Fruit fly (Drosophila melanogaster): ENCODE results near the gene CG1529.
A peak's percentile ranks its signal among the peaks of the same experiment; 100 is the strongest.

Gene CG1529

dm6 chrX:21067908-21068307, 36.2 kb upstream of the CG1529 start (continued):
- TF ChIP-seq sens (GFP tag) (peak; percentile 13), dysf (GFP tag; IDR thresholded peaks at IDR 0.05) (0 out of 3 replicates have a peak, but pooled peaks have one; percentile 27), Rfx (GFP tag; IDR thresholded peaks at IDR 0.05) (peak; percentile 19; the same call in 1 of the 2 replicates), CG17802 (tag; optimal IDR thresholded peaks at IDR 0.05) (no peak), prd (optimal IDR thresholded peaks at IDR 0.05) (no peak), prd (GFP tag; IDR thresholded peaks at IDR 0.05) (0 out of 3 replicates have a peak, but pooled peaks have one; percentile 27), fd96Cb (tag; optimal IDR thresholded peaks at IDR 0.05) (peak; percentile 5), twi (tag; optimal IDR thresholded peaks at IDR 0.05) (no peak), wdn (GFP tag; IDR thresholded peaks at IDR 0.05) (no peak), CG17361 (GFP tag; IDR thresholded peaks at IDR 0.05) (0 out of 3 replicates have a peak, but pooled peaks have one; percentile 12), phol (tag; optimal IDR thresholded peaks at IDR 0.05) (peak; percentile 7), tx (GFP tag; optimal IDR thresholded peaks at IDR 0.05) (no peak), CG4424 (GFP tag; optimal IDR thresholded peaks at IDR 0.05) (no peak), CG31365 (tag; optimal IDR thresholded peaks at IDR 0.05) (no peak), CG11085 (GFP tag; IDR thresholded peaks at IDR 0.05) (no peak), row (GFP tag; IDR thresholded peaks at IDR 0.05) (no peak)

DNA sequence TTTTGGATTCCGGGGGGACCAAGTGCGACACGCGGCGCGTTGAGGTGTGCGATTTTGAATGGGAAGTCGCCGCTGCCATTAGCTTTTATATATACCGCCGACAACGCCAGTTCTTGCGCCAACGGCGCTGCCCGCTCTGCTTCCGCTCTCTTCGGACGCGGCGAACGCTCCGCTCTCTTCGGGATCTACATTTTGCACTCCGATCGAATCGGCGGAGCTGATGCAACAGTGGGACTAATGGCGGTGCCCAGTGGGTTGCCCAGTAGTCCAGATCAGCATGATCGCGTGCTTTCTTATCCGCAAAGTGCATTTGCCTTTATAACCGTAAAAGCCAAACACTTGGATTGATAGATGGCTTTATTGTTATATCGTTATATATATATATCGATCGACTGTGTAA, 35.7 kb upstream of the CG1529 start, which contains the start of gene CG32512:
Gene CG32512, minus strand, starts transcription at position 67 of the 400 bp plus-strand sequence.
- TF ChIP-seq Adf1 (GFP tag; IDR thresholded peaks at IDR 0.05): peak; percentile 22; the same call in 1 of the 2 replicates
- TF ChIP-seq Med (GFP tag): peak; percentile 60
- no peak for TF ChIP-seq HLH54F (GFP tag; optimal IDR thresholded peaks at IDR 0.05)
- TF ChIP-seq gt (GFP tag; IDR thresholded peaks at IDR 0.05): no peak
- no peak for TF ChIP-seq gcm2 (GFP tag; optimal IDR thresholded peaks at IDR 0.05)
- 0 out of 2 replicates have a peak, but pooled peaks have one; percentile 14 for TF ChIP-seq sisA (GFP tag; IDR thresholded peaks at IDR 0.05)
- no peak for TF ChIP-seq Atf-2 (GFP tag; optimal IDR thresholded peaks at IDR 0.05)
- peak; percentile 45 for TF ChIP-seq Drgx (GFP tag; IDR thresholded peaks at IDR 0.05)
- peak; percentile 20; the same call in 1 of the 2 replicates for TF ChIP-seq Rfx (GFP tag; IDR thresholded peaks at IDR 0.05)
- no peak for TF ChIP-seq CG4404 (GFP tag; IDR thresholded peaks at IDR 0.05)
- no peak for TF ChIP-seq prd (optimal IDR thresholded peaks at IDR 0.05)
- TF ChIP-seq prd (GFP tag; IDR thresholded peaks at IDR 0.05): 0 out of 3 replicates have a peak, but pooled peaks have one; percentile 19
- TF ChIP-seq Trl (optimal IDR thresholded peaks at IDR 0.05): peak; percentile 20 to 27
- no peak for TF ChIP-seq Trl (GFP tag; optimal IDR thresholded peaks at IDR 0.05)
- TF ChIP-seq CG3163 (GFP tag; optimal IDR thresholded peaks at IDR 0.05): peak; percentile 55
- TF ChIP-seq CG3847 (GFP tag; IDR thresholded peaks at IDR 0.05): no peak

dm6 chrX:21065775-21066174, 34.0 kb upstream of the CG1529 start:
- TF ChIP-seq MTF-1 (GFP tag; optimal IDR thresholded peaks at IDR 0.05; ENCODE audit: borderline replicate concordance) (no peak), Fer1 (GFP tag; optimal IDR thresholded peaks at IDR 0.05) (no peak), abd-A (tag; optimal IDR thresholded peaks at IDR 0.05) (no peak), sens (GFP tag) (peak; percentile 33), CG12236 (GFP tag; optimal IDR thresholded peaks at IDR 0.05) (no peak), Sox102F (GFP tag; optimal IDR thresholded peaks at IDR 0.05) (no peak), tna (GFP tag; IDR thresholded peaks at IDR 0.05; ENCODE audit: partially characterized antibody) (no peak), HmgZ (tag; optimal IDR thresholded peaks at IDR 0.05) (no peak), CG16815 (GFP tag; optimal IDR thresholded peaks at IDR 0.05) (no peak), sim (GFP tag; IDR thresholded peaks at IDR 0.05) (no peak), Pdp1 (GFP tag; optimal IDR thresholded peaks at IDR 0.05) (peak in 1 of 2 experiments; percentile 6), cas (GFP tag; IDR thresholded peaks at IDR 0.05) (no peak), CG17802 (tag; optimal IDR thresholded peaks at IDR 0.05) (no peak), HLH3B (GFP tag; IDR thresholded peaks at IDR 0.05) (no peak), fd3F (GFP tag; optimal IDR thresholded peaks at IDR 0.05) (no peak), CG4820 (GFP tag; optimal IDR thresholded peaks at IDR 0.05) (no peak), z (GFP tag; IDR thresholded peaks at IDR 0.05) (no peak), NC2α (GFP tag; optimal IDR thresholded peaks at IDR 0.05) (no peak), CG10209 (GFP tag; optimal IDR thresholded peaks at IDR 0.05) (no peak), ind (GFP tag; optimal IDR thresholded peaks at IDR 0.05) (no peak), CG6813 (GFP tag; optimal IDR thresholded peaks at IDR 0.05) (peak; percentile 14), Hey (tag; optimal IDR thresholded peaks at IDR 0.05) (no peak), unc-4 (GFP tag; IDR thresholded peaks at IDR 0.05; ENCODE audit: partially characterized antibody) (no peak)

Measured in whole organism, embryonic.